Fruit fly (Drosophila melanogaster) whole organism, embryonic: ENCODE measurements around the gene PGAP2.

Experiments used
- Atf-2 ChIP-seq: fragments of 200-800 bp; sonication (Bioruptor generic); optimal IDR thresholded peaks from 2 replicates; lab custom pipeline; 2016; ENCODE audit warnings: missing biosample characterization, missing genetic modification characterization
- CG10147 ChIP-seq: fragments of 200-800 bp; sonication (Bioruptor generic); optimal IDR thresholded peaks from 2 replicates; lab custom pipeline; 2019; ENCODE audit warnings: missing biosample characterization, mild to moderate bottlenecking, missing genetic modification characterization, moderate library complexity
- CG11456 ChIP-seq: fragments of 200-800 bp; sonication (Bioruptor generic); IDR thresholded peaks from 3 replicates; pipeline ENCODE4 v1.3.6; 2022; ENCODE audit warnings: missing biosample characterization, missing genetic modification characterization
- CG12071 ChIP-seq: fragments of 200-800 bp; sonication (Bioruptor generic); optimal IDR thresholded peaks from 3 replicates; lab custom pipeline; 2018; ENCODE audit warnings: missing biosample characterization, mild to moderate bottlenecking, missing genetic modification characterization
- CG13775 ChIP-seq: fragments of 200-800 bp; sonication (Bioruptor generic); optimal IDR thresholded peaks from 3 replicates; lab custom pipeline; 2017; ENCODE audit warnings: missing biosample characterization, mild to moderate bottlenecking, missing genetic modification characterization
- CG16863 ChIP-seq: fragments of 200-800 bp; sonication (Bioruptor generic); optimal IDR thresholded peaks from 3 replicates; lab custom pipeline; 2016; ENCODE audit warnings: missing biosample characterization, missing genetic modification characterization
- CG18011 ChIP-seq: fragments of 200-800 bp; sonication (Bioruptor generic); optimal IDR thresholded peaks from 2 replicates; lab custom pipeline; 2017; ENCODE audit warnings: missing biosample characterization, missing genetic modification characterization, mild to moderate bottlenecking, moderate library complexity, missing genotype
- CG32772 ChIP-seq: fragments of 200-800 bp; sonication (Bioruptor generic); IDR thresholded peaks from 2 replicates; pipeline ENCODE4 v1.3.6; 2022; ENCODE audit warnings: missing biosample characterization, missing genetic modification characterization
- CG4404 ChIP-seq: fragments of 200-800 bp; sonication (Bioruptor generic); IDR thresholded peaks from 2 replicates; pipeline ENCODE4 v1.3.6; 2022; ENCODE audit warnings: missing biosample characterization, missing genetic modification characterization
- CG6683 ChIP-seq: fragments of 200-800 bp; sonication (Bioruptor generic); optimal IDR thresholded peaks from 2 replicates; lab custom pipeline; 2017; ENCODE audit warnings: missing biosample characterization, mild to moderate bottlenecking, missing genetic modification characterization, missing genetic modification reagents
- CG7271 ChIP-seq: fragments of 200-800 bp; sonication (Bioruptor generic); optimal IDR thresholded peaks from 2 replicates; lab custom pipeline; 2018; ENCODE audit warnings: missing biosample characterization, mild to moderate bottlenecking, missing genetic modification characterization, moderate library complexity
- CG8765 ChIP-seq: fragments of 200-800 bp; sonication (Bioruptor generic); IDR thresholded peaks from 2 replicates; pipeline ENCODE4 v1.3.6; 2022; ENCODE audit warnings: missing biosample characterization, missing genetic modification characterization
- CG9609 ChIP-seq: fragments of 200-800 bp; sonication (Bioruptor generic); optimal IDR thresholded peaks from 3 replicates; lab custom pipeline; 2016; ENCODE audit warnings: missing biosample characterization, missing genetic modification characterization
- CG9727 ChIP-seq: fragments of 200-800 bp; sonication (Bioruptor generic); optimal IDR thresholded peaks from 3 replicates; lab custom pipeline; 2017; ENCODE audit warnings: missing biosample characterization, mild to moderate bottlenecking, missing genetic modification characterization
- CTCF ChIP-seq: fragments of 200-800 bp; sonication (Bioruptor generic); optimal IDR thresholded peaks from 2 replicates; lab custom pipeline; 2017; ENCODE audit warnings: missing biosample characterization, mild to moderate bottlenecking, missing genetic modification characterization, moderate library complexity
- HLHmδ ChIP-seq: fragments of 200-800 bp; sonication (Bioruptor generic); optimal IDR thresholded peaks from 2 replicates; lab custom pipeline; 2018; ENCODE audit warnings: missing biosample characterization, mild to moderate bottlenecking, missing genetic modification characterization, moderate library complexity
- Hand ChIP-seq: fragments of 200-800 bp; sonication (Bioruptor generic); optimal IDR thresholded peaks from 2 replicates; lab custom pipeline; 2017; ENCODE audit warnings: mild to moderate bottlenecking, missing biosample characterization, missing genetic modification reagents, missing genetic modification characterization
- HmgD ChIP-seq: fragments of 200-800 bp; sonication (Bioruptor generic); optimal IDR thresholded peaks from 3 replicates; lab custom pipeline; 2016; ENCODE audit warnings: missing biosample characterization, missing genetic modification characterization
- Hr39 ChIP-seq: fragments of >200 bp; optimal IDR thresholded peaks from 2 replicates; lab custom pipeline; 2017
- Hr78 ChIP-seq, 2 experiments: fragments of 200-800 bp in 1 of 2; fragments of >200 bp in 1 of 2; sonication (Bioruptor generic) in 1 of 2; optimal IDR thresholded peaks; 2 replicates each; lab custom pipeline; 2017 to 2019; ENCODE audit warnings: missing biosample characterization in 2 of 2, missing genetic modification characterization in 2 of 2, mild to moderate bottlenecking in 1 of 2, moderate library complexity in 1 of 2
- Hsf ChIP-seq: fragments of 200-800 bp; sonication (Bioruptor generic); optimal IDR thresholded peaks from 3 replicates; lab custom pipeline; 2016; ENCODE audit warnings: missing biosample characterization, missing genetic modification characterization
- Jarid2 ChIP-seq: fragments of 200-800 bp; sonication (Bioruptor generic); optimal IDR thresholded peaks from 3 replicates; lab custom pipeline; 2017; ENCODE audit warnings: mild to moderate bottlenecking, missing biosample characterization, missing genetic modification reagents, missing genetic modification characterization
- NFAT ChIP-seq: fragments of 200-800 bp; sonication (Bioruptor generic); IDR thresholded peaks from 2 replicates; pipeline ENCODE4 v1.3.6; 2022; ENCODE audit warnings: missing biosample characterization, missing genetic modification characterization
- Ptx1 ChIP-seq: fragments of 200-800 bp; sonication (Bioruptor generic); IDR thresholded peaks from 2 replicates; pipeline ENCODE4 v1.3.6; 2022; ENCODE audit warnings: missing biosample characterization, missing genetic modification characterization
- Six4 ChIP-seq: fragments of 200-800 bp; sonication (Bioruptor generic); optimal IDR thresholded peaks from 2 replicates; lab custom pipeline; 2016; ENCODE audit warnings: missing biosample characterization, missing genetic modification characterization
- Spps ChIP-seq: fragments of 200-800 bp; sonication (Bioruptor generic); optimal IDR thresholded peaks from 2 replicates; lab custom pipeline; 2018; ENCODE audit warnings: missing biosample characterization, mild to moderate bottlenecking, missing genetic modification characterization
- Trl ChIP-seq, 3 experiments: fragments of >200 bp in 2 of 3; fragments of 200-800 bp in 1 of 3; sonication (Bioruptor generic) in 1 of 3; optimal IDR thresholded peaks; 2 replicates in 1 of 3; 3 replicates in 2 of 3; lab custom pipeline; 2016 to 2017; ENCODE audit warnings: missing biosample characterization in 1 of 3, missing genetic modification characterization in 1 of 3
- ase ChIP-seq: fragments of 200-800 bp; sonication (Bioruptor generic); IDR thresholded peaks from 3 replicates; pipeline ENCODE4 v1.3.6; 2022; ENCODE audit warnings: missing biosample characterization, missing genetic modification characterization
- bab2 ChIP-seq: fragments of 200-800 bp; sonication (Bioruptor generic); optimal IDR thresholded peaks from 2 replicates; lab custom pipeline; 2016; ENCODE audit warnings: missing biosample characterization, missing genetic modification characterization
- bcd ChIP-seq: fragments of 200-800 bp; sonication (Bioruptor generic); optimal IDR thresholded peaks from 2 replicates; lab custom pipeline; 2017; ENCODE audit warnings: missing biosample characterization, mild to moderate bottlenecking, missing genetic modification characterization
- chif ChIP-seq, 2 experiments: fragments of 200-800 bp; sonication (Bioruptor generic); optimal IDR thresholded peaks; 3 replicates each; lab custom pipeline; 2016; ENCODE audit warnings: missing biosample characterization in 2 of 2, missing genetic modification characterization in 2 of 2
- ci ChIP-seq: fragments of 200-800 bp; sonication (Bioruptor generic); IDR thresholded peaks from 3 replicates; pipeline ENCODE4 v1.3.6; 2022; ENCODE audit warnings: missing biosample characterization, missing genetic modification characterization
- dati ChIP-seq: fragments of 200-800 bp; sonication (Bioruptor generic); IDR thresholded peaks from 2 replicates; pipeline ENCODE4 v1.3.6; 2022; ENCODE audit warnings: missing biosample characterization, missing genetic modification characterization
- dm ChIP-seq: fragments of 200-800 bp; sonication (Bioruptor generic); optimal IDR thresholded peaks from 3 replicates; lab custom pipeline; 2016; ENCODE audit warnings: missing biosample characterization, missing genetic modification characterization
- dmrt99B ChIP-seq: fragments of 200-800 bp; sonication (Bioruptor generic); optimal IDR thresholded peaks from 2 replicates; lab custom pipeline; 2018; ENCODE audit warnings: missing biosample characterization, mild to moderate bottlenecking, missing genetic modification characterization, moderate library complexity
- fru ChIP-seq: fragments of >200 bp; optimal IDR thresholded peaks from 2 replicates; lab custom pipeline; 2017
- fu2 ChIP-seq: fragments of 200-800 bp; sonication (Bioruptor generic); optimal IDR thresholded peaks from 2 replicates; lab custom pipeline; 2016; ENCODE audit warnings: missing biosample characterization, missing genetic modification characterization
- gcm2 ChIP-seq: fragments of 200-800 bp; sonication (Bioruptor generic); optimal IDR thresholded peaks from 2 replicates; lab custom pipeline; 2016; ENCODE audit warnings: missing biosample characterization, missing genetic modification characterization
- gem ChIP-seq: fragments of 200-800 bp; sonication (Bioruptor generic); optimal IDR thresholded peaks from 2 replicates; lab custom pipeline; 2019; ENCODE audit warnings: missing biosample characterization, mild to moderate bottlenecking, missing genetic modification characterization, moderate library complexity
- h ChIP-seq: fragments of >200 bp; optimal IDR thresholded peaks from 2 replicates; lab custom pipeline; 2017
- hbn ChIP-seq: fragments of 200-800 bp; sonication (Bioruptor generic); IDR thresholded peaks from 2 replicates; pipeline ENCODE4 v1.3.6; 2022; ENCODE audit warnings: missing biosample characterization, missing genetic modification characterization; ENCODE audit not compliant: partially characterized antibody
- kni ChIP-seq: fragments of 200-800 bp; sonication (Bioruptor generic); optimal IDR thresholded peaks from 3 replicates; lab custom pipeline; 2017; ENCODE audit warnings: mild to moderate bottlenecking, missing biosample characterization, missing genetic modification reagents, missing genetic modification characterization
- pita ChIP-seq: fragments of 200-800 bp; sonication (Bioruptor generic); optimal IDR thresholded peaks from 2 replicates; lab custom pipeline; 2017; ENCODE audit warnings: missing biosample characterization, mild to moderate bottlenecking, missing genetic modification characterization
- repo ChIP-seq: fragments of 200-800 bp; sonication (Bioruptor generic); optimal IDR thresholded peaks from 2 replicates; lab custom pipeline; 2016; ENCODE audit warnings: missing biosample characterization, missing genetic modification characterization
- rib ChIP-seq: fragments of 200-800 bp; sonication (Bioruptor generic); IDR thresholded peaks from 2 replicates; pipeline ENCODE4 v1.3.6; 2022; ENCODE audit warnings: missing biosample characterization, missing genetic modification characterization
- sd ChIP-seq: fragments of 200-800 bp; sonication (Bioruptor generic); optimal IDR thresholded peaks from 3 replicates; lab custom pipeline; 2018; ENCODE audit warnings: missing biosample characterization, mild to moderate bottlenecking, missing genetic modification characterization, moderate library complexity
- sisA ChIP-seq: fragments of 200-800 bp; sonication (Bioruptor generic); IDR thresholded peaks from 2 replicates; pipeline ENCODE4 v1.3.6; 2022; ENCODE audit warnings: missing biosample characterization, missing genetic modification characterization
- ssp ChIP-seq: fragments of 200-800 bp; sonication (Bioruptor generic); IDR thresholded peaks from 2 replicates; pipeline ENCODE4 v1.3.6; 2022; ENCODE audit warnings: missing biosample characterization, missing genetic modification characterization
- tap ChIP-seq: fragments of 200-800 bp; optimal IDR thresholded peaks from 3 replicates; lab custom pipeline; 2019; ENCODE audit warnings: missing biosample characterization, mild to moderate bottlenecking, missing genetic modification characterization, moderate library complexity
- tio ChIP-seq: fragments of 200-800 bp; sonication (Bioruptor generic); optimal IDR thresholded peaks from 2 replicates; lab custom pipeline; 2017; ENCODE audit warnings: missing biosample characterization, missing genetic modification characterization, inconsistent platforms
- zfh2 ChIP-seq: fragments of 200-800 bp; sonication (Bioruptor generic); optimal IDR thresholded peaks from 2 replicates; lab custom pipeline; 2016; ENCODE audit warnings: missing biosample characterization, missing genetic modification characterization

The PGAP2 gene

dm6 chr2L:845341-846004, 26.2 kb upstream of the PGAP2 start (continued):
- TF ChIP-seq tio (GFP tag; lab: Kevin White, UChicago), result peak; percentile 54
- TF ChIP-seq zfh2, result peak; percentile 85
- peak; percentile 84 for TF ChIP-seq dati (GFP tag; lab: Robert Waterston, UW)
- peak; percentile 93 for TF ChIP-seq Ptx1 (GFP tag; lab: Robert Waterston, UW)
- 0 out of 2 replicates have a peak, but pooled peaks have one; percentile 12 for TF ChIP-seq CG8765 (GFP tag; lab: Robert Waterston, UW)
- TF ChIP-seq kni (GFP tag; lab: Kevin White, UChicago), result no peak
- TF ChIP-seq CG10147, result peak; percentile 83
- TF ChIP-seq Hand (GFP tag; lab: Kevin White, UChicago), result peak; percentile 79
- TF ChIP-seq Spps (tag; lab: Kevin White, UChicago), result peak; percentile 6
- peak; percentile 92 for TF ChIP-seq dmrt99B
- peak; percentile 91 for TF ChIP-seq ase (GFP tag; lab: Robert Waterston, UW)
- TF ChIP-seq CTCF (GFP tag; lab: Kevin White, UChicago), result peak; percentile 50
- peak; percentile 22 to 50 for TF ChIP-seq Trl (optimal IDR thresholded peaks at IDR 0.05; lab: Kevin White, UChicago)
- peak; percentile 86 for TF ChIP-seq Trl (GFP tag; optimal IDR thresholded peaks at IDR 0.05; lab: Kevin White, UChicago)
- peak; percentile 88 for TF ChIP-seq CG16863 (GFP tag; lab: Kevin White, UChicago)
- no peak for TF ChIP-seq HLHmδ (GFP tag; lab: Kevin White, UChicago)
- peak in 1 of 2 experiments; percentile 26 for TF ChIP-seq Hr78 (GFP tag; optimal IDR thresholded peaks at IDR 0.05; lab: Kevin White, UChicago)
- peak; percentile 85 to 87 for TF ChIP-seq chif (GFP tag; optimal IDR thresholded peaks at IDR 0.05; lab: Kevin White, UChicago)
- peak; percentile 89 for TF ChIP-seq sisA (GFP tag; lab: Robert Waterston, UW)
- peak; percentile 86 for TF ChIP-seq bcd
- TF ChIP-seq CG12071 (GFP tag; lab: Kevin White, UChicago), result peak; percentile 95
- peak; percentile 80 for TF ChIP-seq dm (GFP tag; lab: Kevin White, UChicago)
- TF ChIP-seq CG7271 (tag; lab: Kevin White, UChicago), result no peak
- peak; percentile 91 for TF ChIP-seq gem (tag; lab: Kevin White, UChicago)
- peak; percentile 88 for TF ChIP-seq tap
- TF ChIP-seq CG32772 (GFP tag; lab: Robert Waterston, UW), result peak; percentile 83
- TF ChIP-seq fu2 (GFP tag; lab: Kevin White, UChicago), result peak; percentile 80
- TF ChIP-seq CG9727, result peak; percentile 66
- peak; percentile 80 for TF ChIP-seq repo (GFP tag; lab: Kevin White, UChicago)
- TF ChIP-seq NFAT, result peak; percentile 91
- TF ChIP-seq Jarid2 (GFP tag; lab: Kevin White, UChicago), result no peak
- peak; percentile 65 for TF ChIP-seq CG6683 (GFP tag; lab: Kevin White, UChicago)
- TF ChIP-seq Atf-2 (GFP tag; lab: Kevin White, UChicago), result peak; percentile 80
- TF ChIP-seq bab2 (GFP tag; lab: Kevin White, UChicago), result peak; percentile 85
- no peak for TF ChIP-seq pita (GFP tag; lab: Kevin White, UChicago)
- peak; percentile 80 for TF ChIP-seq ssp (GFP tag; lab: Robert Waterston, UW)
- TF ChIP-seq gcm2 (GFP tag; lab: Kevin White, UChicago), result peak; percentile 78
- peak; percentile 83 for TF ChIP-seq Hsf (GFP tag; lab: Kevin White, UChicago)
- TF ChIP-seq rib (GFP tag; lab: Robert Waterston, UW), result peak; percentile 76
- TF ChIP-seq h (lab: Kevin White, UChicago), result no peak
- TF ChIP-seq CG9609 (GFP tag; lab: Kevin White, UChicago), result peak; percentile 88
- no peak for TF ChIP-seq Hr39 (lab: Kevin White, UChicago)
- no peak for TF ChIP-seq fru (lab: Kevin White, UChicago)
- TF ChIP-seq CG13775 (GFP tag; lab: Kevin White, UChicago), result peak; percentile 59
- TF ChIP-seq CG18011, result peak; percentile 68
- TF ChIP-seq ci (GFP tag; lab: Robert Waterston, UW), result peak; percentile 97
- peak; percentile 80 for TF ChIP-seq Six4 (GFP tag; lab: Kevin White, UChicago)
- TF ChIP-seq HmgD (GFP tag; lab: Kevin White, UChicago), result peak; percentile 17
- TF ChIP-seq CG4404 (GFP tag; lab: Robert Waterston, UW), result peak; percentile 64
- peak; percentile 57 for TF ChIP-seq sd (tag; lab: Kevin White, UChicago)
- TF ChIP-seq CG11456 (GFP tag; lab: Robert Waterston, UW), result peak; percentile 92
- TF ChIP-seq hbn (GFP tag; lab: Robert Waterston, UW), result no peak
